Worm (Caenorhabditis elegans): ENCODE results near the gene C05D2.8.

The C05D2.8 gene

ce11 chrIII:5603439-5603986, 6.6 kb downstream of the C05D2.8 start, which contains the start of gene madf-11 (continued):
- TF ChIP-seq lin-15B (tag; optimal IDR thresholded peaks at IDR 0.05) (peak; percentile 94), zag-1 (tag; optimal IDR thresholded peaks at IDR 0.05) (no peak), nhr-77 (tag; optimal IDR thresholded peaks at IDR 0.05) (no peak), daf-12 (tag; optimal IDR thresholded peaks at IDR 0.05) (no peak), nhr-28 (tag; optimal IDR thresholded peaks at IDR 0.05) (no peak), mml-1 (tag; optimal IDR thresholded peaks at IDR 0.05) (no peak), egl-27 (tag; optimal IDR thresholded peaks at IDR 0.05) (no peak), ceh-28 (tag; optimal IDR thresholded peaks at IDR 0.05) (peak; percentile 84), fkh-10 (GFP tag; optimal IDR thresholded peaks at IDR 0.05) (peak; percentile 38), nhr-76 (tag; optimal IDR thresholded peaks at IDR 0.05) (no peak), tbx-2 (tag; optimal IDR thresholded peaks at IDR 0.05) (no peak), jun-1 (tag; optimal IDR thresholded peaks at IDR 0.05) (peak; percentile 54), fos-1 (tag; optimal IDR thresholded peaks at IDR 0.05) (no peak), snpc-4 (tag; optimal IDR thresholded peaks at IDR 0.05) (peak; percentile 76), ztf-11 (tag; optimal IDR thresholded peaks at IDR 0.05) (no peak), lsy-12 (tag; optimal IDR thresholded peaks at IDR 0.05) (no peak), nhr-237 (tag; optimal IDR thresholded peaks at IDR 0.05) (no peak), ceh-9 (tag; optimal IDR thresholded peaks at IDR 0.05) (no peak), unc-39 (tag; optimal IDR thresholded peaks at IDR 0.05) (no peak), pqm-1 (tag; optimal IDR thresholded peaks at IDR 0.05) (peak; percentile 39)

- TF ChIP-seq hmg-11 (tag; optimal IDR thresholded peaks at IDR 0.05) (peak; percentile 57), egl-5 (tag; optimal IDR thresholded peaks at IDR 0.05) (peak; percentile 8), elt-2 (tag; optimal IDR thresholded peaks at IDR 0.05) (peak; percentile 57), pha-4 (tag; optimal IDR thresholded peaks at IDR 0.05) (peak; percentile 78), nhr-67 (tag; optimal IDR thresholded peaks at IDR 0.05) (no peak), lin-39 (tag; optimal IDR thresholded peaks at IDR 0.05) (peak; percentile 76), pqm-1 (tag; optimal IDR thresholded peaks at IDR 0.05) (peak; percentile 0), R02D3.7 (tag; optimal IDR thresholded peaks at IDR 0.05) (peak; percentile 33), jun-1 (tag; optimal IDR thresholded peaks at IDR 0.05) (peak; percentile 16), tbx-2 (tag; optimal IDR thresholded peaks at IDR 0.05) (peak; percentile 56), egl-27 (tag; optimal IDR thresholded peaks at IDR 0.05) (peak; percentile 49), nhr-25 (tag; optimal IDR thresholded peaks at IDR 0.05) (peak; percentile 66), ceh-16 (tag; optimal IDR thresholded peaks at IDR 0.05) (no peak), lin-15B (tag; optimal IDR thresholded peaks at IDR 0.05) (peak; percentile 57), elt-3 (tag; optimal IDR thresholded peaks at IDR 0.05) (peak in 1 of 3 experiments; percentile 10), nhr-28 (tag; optimal IDR thresholded peaks at IDR 0.05) (no peak), unc-39 (tag; optimal IDR thresholded peaks at IDR 0.05) (no peak), lsy-12 (tag; optimal IDR thresholded peaks at IDR 0.05) (peak; percentile 77), nfya-1 (tag; optimal IDR thresholded peaks at IDR 0.05; ENCODE audit: insufficient read depth) (peak; percentile 50), skn-1 (tag; optimal IDR thresholded peaks at IDR 0.05) (peak; percentile 51), unc-62 (GFP tag; optimal IDR thresholded peaks at IDR 0.05) (no peak), ama-1 (optimal IDR thresholded peaks at IDR 0.05) (peak; percentile 76), nhr-23 (tag; optimal IDR thresholded peaks at IDR 0.05) (peak; percentile 62), snpc-4 (tag; optimal IDR thresholded peaks at IDR 0.05) (no peak), nhr-43 (tag; optimal IDR thresholded peaks at IDR 0.05; ENCODE audit: poor library complexity, severe bottlenecking) (peak; percentile 86)
These were observed 8.1 kb downstream of the C05D2.8 start for ce11 chrIII:5601999-5602398.

ce11 chrIII:5599958-5600357, 10.2 kb downstream of the C05D2.8 start, which contains the start of gene wdr-37:
wdr-37 (minus strand) TSS chrIII:5600058.
- TF ChIP-seq nhr-77 (tag; optimal IDR thresholded peaks at IDR 0.05) (no peak), zag-1 (tag; optimal IDR thresholded peaks at IDR 0.05) (no peak), hmg-11 (tag; optimal IDR thresholded peaks at IDR 0.05) (no peak)

ce11 chrIII:5595445-5595844, 14.7 kb downstream of the C05D2.8 start, which contains the start of gene ced-6:
ced-6 (plus strand) TSS chrIII:5595771.
- TF ChIP-seq pha-4 (tag; optimal IDR thresholded peaks at IDR 0.05) = peak; percentile 41
- TF ChIP-seq ztf-11 (tag; optimal IDR thresholded peaks at IDR 0.05) = no peak
